Fruit fly (Drosophila melanogaster) whole organism, embryonic: ENCODE measurements around the gene CG14227.
A peak's percentile ranks its signal among the peaks of the same experiment; 100 is the strongest.

ENCODE experiments used
- Abd-B ChIP-seq: fragments of 200-800 bp; sonication (Bioruptor generic); optimal IDR thresholded peaks from 2 replicates; lab custom pipeline; 2018; ENCODE audit warnings: missing biosample characterization, mild to moderate bottlenecking, missing genetic modification characterization, moderate library complexity
- Ada2b ChIP-seq: fragments of 200-800 bp; sonication (Bioruptor generic); IDR thresholded peaks from 2 replicates; pipeline ENCODE4 v1.3.6; 2022; ENCODE audit warnings: missing biosample characterization, missing genetic modification characterization
- Atf6 ChIP-seq: fragments of 200-800 bp; sonication (Bioruptor generic); IDR thresholded peaks from 2 replicates; pipeline ENCODE4 v1.3.6; 2022; ENCODE audit warnings: missing biosample characterization, missing genetic modification characterization
- CG10366 ChIP-seq: fragments of 200-800 bp; sonication (Bioruptor generic); IDR thresholded peaks from 2 replicates; pipeline ENCODE4 v1.3.6; 2022; ENCODE audit warnings: missing biosample characterization, missing genetic modification characterization
- CG10979 ChIP-seq: fragments of 200-800 bp; sonication (Bioruptor generic); optimal IDR thresholded peaks from 2 replicates; lab custom pipeline; 2018; ENCODE audit warnings: missing biosample characterization, mild to moderate bottlenecking, missing genetic modification characterization, moderate library complexity
- CG12155 ChIP-seq: fragments of 200-800 bp; sonication (Bioruptor generic); optimal IDR thresholded peaks from 3 replicates; lab custom pipeline; 2016; ENCODE audit warnings: missing biosample characterization, missing genetic modification characterization
- CG12299 ChIP-seq: fragments of 200-800 bp; sonication (Bioruptor generic); optimal IDR thresholded peaks from 2 replicates; lab custom pipeline; 2018; ENCODE audit warnings: missing biosample characterization, mild to moderate bottlenecking, missing genetic modification characterization
- CG12744 ChIP-seq: fragments of 200-800 bp; sonication (Bioruptor generic); optimal IDR thresholded peaks from 2 replicates; lab custom pipeline; 2016; ENCODE audit warnings: missing biosample characterization, missing genetic modification characterization
- CG13624 ChIP-seq: fragments of 200-800 bp; sonication (Bioruptor generic); optimal IDR thresholded peaks from 2 replicates; lab custom pipeline; 2016; ENCODE audit warnings: missing biosample characterization, missing genetic modification characterization
- CG14014 ChIP-seq: fragments of 200-800 bp; sonication (Bioruptor generic); IDR thresholded peaks from 2 replicates; pipeline ENCODE4 v1.3.6; 2022; ENCODE audit warnings: missing biosample characterization, missing genetic modification characterization
- CG16779 ChIP-seq: fragments of 200-800 bp; sonication (Bioruptor generic); IDR thresholded peaks from 2 replicates; pipeline ENCODE4 v1.3.6; 2022; ENCODE audit warnings: missing biosample characterization, missing genetic modification characterization
- CG17359 ChIP-seq: fragments of 200-800 bp; sonication (Bioruptor generic); optimal IDR thresholded peaks from 3 replicates; lab custom pipeline; 2018; ENCODE audit warnings: missing biosample characterization, mild to moderate bottlenecking, missing genetic modification characterization, moderate library complexity
- CG1792 ChIP-seq: fragments of 200-800 bp; sonication (Bioruptor generic); optimal IDR thresholded peaks from 2 replicates; lab custom pipeline; 2016; ENCODE audit warnings: missing biosample characterization, missing genetic modification characterization
- CG18262 ChIP-seq: fragments of 200-800 bp; optimal IDR thresholded peaks from 3 replicates; lab custom pipeline; 2019; ENCODE audit warnings: missing biosample characterization, mild to moderate bottlenecking, missing genetic modification characterization, moderate library complexity
- CG3065 ChIP-seq: fragments of 200-800 bp; sonication (Bioruptor generic); optimal IDR thresholded peaks from 2 replicates; lab custom pipeline; 2016; ENCODE audit warnings: missing biosample characterization, missing genetic modification characterization
- CG3281 ChIP-seq: fragments of 200-800 bp; sonication (Bioruptor generic); optimal IDR thresholded peaks from 3 replicates; lab custom pipeline; 2017; ENCODE audit warnings: missing biosample characterization, mild to moderate bottlenecking, missing genetic modification characterization
- CG4282 ChIP-seq: fragments of 200-800 bp; sonication (Bioruptor generic); optimal IDR thresholded peaks from 2 replicates; lab custom pipeline; 2016; ENCODE audit warnings: missing biosample characterization, missing genetic modification characterization
- CG4424 ChIP-seq: fragments of 200-800 bp; sonication (Bioruptor generic); optimal IDR thresholded peaks from 3 replicates; lab custom pipeline; 2016; ENCODE audit warnings: missing biosample characterization, missing genetic modification characterization
- CG6272 ChIP-seq: fragments of 200-800 bp; sonication (Bioruptor generic); IDR thresholded peaks from 2 replicates; pipeline ENCODE4 v1.3.6; 2022; ENCODE audit warnings: missing biosample characterization, missing genetic modification characterization
- CG8281 ChIP-seq: fragments of 200-800 bp; sonication (Bioruptor generic); optimal IDR thresholded peaks from 2 replicates; lab custom pipeline; 2018; ENCODE audit warnings: missing biosample characterization, mild to moderate bottlenecking, missing genetic modification characterization, moderate library complexity
- CG8359 ChIP-seq: fragments of 200-800 bp; sonication (Bioruptor generic); optimal IDR thresholded peaks from 2 replicates; lab custom pipeline; 2017; ENCODE audit warnings: missing biosample characterization, mild to moderate bottlenecking, missing genetic modification characterization, borderline replicate concordance
- CG8944 ChIP-seq: fragments of 200-800 bp; sonication (Bioruptor generic); optimal IDR thresholded peaks from 3 replicates; lab custom pipeline; 2016; ENCODE audit warnings: missing biosample characterization, missing genetic modification characterization
- CG9609 ChIP-seq: fragments of 200-800 bp; sonication (Bioruptor generic); optimal IDR thresholded peaks from 3 replicates; lab custom pipeline; 2016; ENCODE audit warnings: missing biosample characterization, missing genetic modification characterization
- Camta ChIP-seq: fragments of 200-800 bp; sonication (Bioruptor generic); optimal IDR thresholded peaks from 2 replicates; lab custom pipeline; 2016; ENCODE audit warnings: missing biosample characterization, missing genetic modification characterization
- Dip2 ChIP-seq: fragments of 200-800 bp; sonication (Bioruptor generic); IDR thresholded peaks from 2 replicates; pipeline ENCODE4 v1.3.6; 2022; ENCODE audit warnings: missing biosample characterization, missing genetic modification characterization
- ERR ChIP-seq: fragments of 200-800 bp; sonication (Bioruptor generic); optimal IDR thresholded peaks from 2 replicates; lab custom pipeline; 2016; ENCODE audit warnings: missing biosample characterization, missing genetic modification characterization
- H2.0 ChIP-seq: fragments of 200-800 bp; sonication (Bioruptor generic); IDR thresholded peaks from 2 replicates; pipeline ENCODE4 v1.3.6; 2022; ENCODE audit warnings: missing biosample characterization, missing genetic modification characterization
- HLHmδ ChIP-seq: fragments of 200-800 bp; sonication (Bioruptor generic); optimal IDR thresholded peaks from 2 replicates; lab custom pipeline; 2018; ENCODE audit warnings: missing biosample characterization, mild to moderate bottlenecking, missing genetic modification characterization, moderate library complexity
- MBD-R2 ChIP-seq: fragments of 200-800 bp; sonication (Bioruptor generic); IDR thresholded peaks from 2 replicates; pipeline ENCODE4 v1.3.6; 2022; ENCODE audit warnings: missing biosample characterization, missing genetic modification characterization
- Oli ChIP-seq: fragments of 200-800 bp; sonication (Bioruptor generic); optimal IDR thresholded peaks from 2 replicates; lab custom pipeline; 2018; ENCODE audit warnings: missing biosample characterization, mild to moderate bottlenecking, missing genetic modification characterization, moderate library complexity
- Sox100B ChIP-seq: fragments of 200-800 bp; sonication (Bioruptor generic); optimal IDR thresholded peaks from 3 replicates; lab custom pipeline; 2018; ENCODE audit warnings: missing biosample characterization, mild to moderate bottlenecking, missing genetic modification characterization
- ab ChIP-seq: fragments of 200-800 bp; sonication (Bioruptor generic); optimal IDR thresholded peaks from 2 replicates; lab custom pipeline; 2016; ENCODE audit warnings: missing biosample characterization, missing genetic modification characterization
- bowl ChIP-seq: fragments of 200-800 bp; sonication (Bioruptor generic); IDR thresholded peaks from 2 replicates; pipeline ENCODE4 v1.3.6; 2022; ENCODE audit warnings: missing biosample characterization, missing genetic modification characterization
- danr ChIP-seq: fragments of 200-800 bp; sonication (Bioruptor generic); IDR thresholded peaks from 2 replicates; pipeline ENCODE4 v1.3.6; 2022; ENCODE audit warnings: missing biosample characterization, missing genetic modification characterization
- dati ChIP-seq: fragments of 200-800 bp; sonication (Bioruptor generic); IDR thresholded peaks from 2 replicates; pipeline ENCODE4 v1.3.6; 2022; ENCODE audit warnings: missing biosample characterization, missing genetic modification characterization
- dysf ChIP-seq: fragments of 200-800 bp; sonication (Bioruptor generic); IDR thresholded peaks from 3 replicates; pipeline ENCODE4 v1.3.6; 2022; ENCODE audit warnings: missing biosample characterization, missing genetic modification characterization
- exex ChIP-seq: fragments of 200-800 bp; sonication (Bioruptor generic); optimal IDR thresholded peaks from 4 replicates; lab custom pipeline; 2018; ENCODE audit warnings: missing biosample characterization, mild to moderate bottlenecking, missing genetic modification characterization, moderate library complexity
- gcm2 ChIP-seq: fragments of 200-800 bp; sonication (Bioruptor generic); optimal IDR thresholded peaks from 2 replicates; lab custom pipeline; 2016; ENCODE audit warnings: missing biosample characterization, missing genetic modification characterization
- gem ChIP-seq: fragments of 200-800 bp; sonication (Bioruptor generic); optimal IDR thresholded peaks from 2 replicates; lab custom pipeline; 2019; ENCODE audit warnings: missing biosample characterization, mild to moderate bottlenecking, missing genetic modification characterization, moderate library complexity
- jigr1 ChIP-seq: fragments of 200-800 bp; sonication (Bioruptor generic); IDR thresholded peaks from 3 replicates; pipeline ENCODE4 v1.3.6; 2022; ENCODE audit warnings: missing biosample characterization, missing genetic modification characterization
- jumu ChIP-seq: fragments of 200-800 bp; sonication (Bioruptor generic); optimal IDR thresholded peaks from 3 replicates; lab custom pipeline; 2016; ENCODE audit warnings: missing biosample characterization, missing genetic modification characterization
- lola ChIP-seq, 3 experiments: fragments of >200 bp in 2 of 3; fragments of 200-800 bp in 1 of 3; sonication (Bioruptor generic) in 1 of 3; optimal IDR thresholded peaks; 2 replicates each; lab custom pipeline; 2017 to 2019; ENCODE audit warnings: missing biosample characterization in 3 of 3, missing genetic modification characterization in 3 of 3, mild to moderate bottlenecking in 1 of 3, moderate library complexity in 1 of 3
- p53 ChIP-seq: fragments of 200-800 bp; sonication (Bioruptor generic); optimal IDR thresholded peaks from 2 replicates; lab custom pipeline; 2016; ENCODE audit warnings: missing biosample characterization, missing genetic modification characterization
- pan ChIP-seq, 4 experiments: fragments of >200 bp in 3 of 4; fragments of 200-800 bp in 1 of 4; sonication (Bioruptor generic) in 1 of 4; optimal IDR thresholded peaks in 3 of 4; IDR thresholded peaks in 1 of 4; 2 replicates each; pipeline versions ENCODE4 v1.3.6 to Lab custom; 2017 to 2022; ENCODE audit warnings: missing biosample characterization in 2 of 4, missing genetic modification characterization in 2 of 4, mixed read lengths in 1 of 4
- pfk ChIP-seq: fragments of 200-800 bp; sonication (Bioruptor generic); optimal IDR thresholded peaks from 2 replicates; lab custom pipeline; 2018; ENCODE audit warnings: missing biosample characterization, mild to moderate bottlenecking, missing genetic modification characterization, moderate library complexity
- ranshi ChIP-seq: fragments of 200-800 bp; sonication (Bioruptor generic); IDR thresholded peaks from 2 replicates; pipeline ENCODE4 v1.3.6; 2022; ENCODE audit warnings: missing biosample characterization, missing genetic modification characterization
- scrt ChIP-seq: fragments of 200-800 bp; sonication (Bioruptor generic); optimal IDR thresholded peaks from 2 replicates; lab custom pipeline; 2018; ENCODE audit warnings: missing biosample characterization, mild to moderate bottlenecking, missing genetic modification characterization, moderate library complexity
- slp2 ChIP-seq: fragments of 200-800 bp; sonication (Bioruptor generic); optimal IDR thresholded peaks from 2 replicates; lab custom pipeline; 2016; ENCODE audit warnings: missing biosample characterization, missing genetic modification characterization
- stc ChIP-seq: fragments of 200-800 bp; sonication (Bioruptor generic); IDR thresholded peaks from 2 replicates; pipeline ENCODE4 v1.3.6; 2022; ENCODE audit warnings: missing biosample characterization, missing genetic modification characterization
- ttk ChIP-seq: fragments of 200-800 bp; sonication (Bioruptor generic); IDR thresholded peaks from 2 replicates; pipeline ENCODE4 v2.1.2; 2022; ENCODE audit warnings: missing biosample characterization, missing genetic modification characterization
- z ChIP-seq: fragments of 200-800 bp; sonication (Bioruptor generic); IDR thresholded peaks from 3 replicates; pipeline ENCODE4 v1.3.6; 2022; ENCODE audit warnings: missing biosample characterization, missing genetic modification characterization

CG14227 gene

dm6 chrX:19668405-19668804, 20.3 kb downstream of the CG14227 start (continued):
- TF ChIP-seq CG4282 (GFP tag; lab: Kevin White, UChicago): peak; percentile 80
- peak; percentile 86 for TF ChIP-seq CG8281 (tag; lab: Kevin White, UChicago)
- peak; percentile 44 for TF ChIP-seq HLHmδ
- peak; percentile 87 for TF ChIP-seq scrt (GFP tag; lab: Kevin White, UChicago)
- TF ChIP-seq stc (GFP tag; lab: Robert Waterston, UW): peak; percentile 88
- TF ChIP-seq CG16779 (GFP tag; lab: Robert Waterston, UW): peak; percentile 90
- peak; percentile 98 for TF ChIP-seq ERR (GFP tag; lab: Kevin White, UChicago)
- peak; percentile 88 for TF ChIP-seq CG6272 (GFP tag; lab: Robert Waterston, UW)
- peak; percentile 98 for TF ChIP-seq jumu (GFP tag; lab: Kevin White, UChicago)
- TF ChIP-seq MBD-R2 (GFP tag; lab: Robert Waterston, UW): peak; percentile 83
- peak; percentile 91 for TF ChIP-seq ttk (GFP tag; lab: Robert Waterston, UW)
- TF ChIP-seq CG3065 (GFP tag; lab: Kevin White, UChicago): peak; percentile 93
- TF ChIP-seq jigr1 (GFP tag; lab: Robert Waterston, UW): peak; percentile 64; the same call in 2 of the 3 replicates
- peak; percentile 79 for TF ChIP-seq dati (GFP tag; lab: Robert Waterston, UW)
- TF ChIP-seq CG12744 (GFP tag; lab: Kevin White, UChicago): peak; percentile 88
- peak; percentile 90 for TF ChIP-seq slp2 (GFP tag; lab: Kevin White, UChicago)
- peak; percentile 88 for TF ChIP-seq gcm2
- TF ChIP-seq CG1792 (GFP tag; lab: Kevin White, UChicago): peak; percentile 95
- TF ChIP-seq Dip2: peak; percentile 45; the same call in 1 of the 2 replicates
- TF ChIP-seq ranshi (GFP tag; lab: Robert Waterston, UW): peak; percentile 94
- TF ChIP-seq CG9609 (GFP tag; lab: Kevin White, UChicago): peak; percentile 98
- TF ChIP-seq H2.0 (GFP tag; lab: Robert Waterston, UW): peak; percentile 97
- peak; percentile 93 for TF ChIP-seq Ada2b (GFP tag; lab: Robert Waterston, UW)
- no peak for TF ChIP-seq pan (optimal IDR thresholded peaks at IDR 0.05; lab: Kevin White, UChicago)
- peak in 1 of 2 experiments; percentile 92 for TF ChIP-seq pan (GFP tag; optimal IDR thresholded peaks at IDR 0.05 in 1 of 2, IDR thresholded peaks at IDR 0.05 in 1 of 2)
- TF ChIP-seq lola (GFP tag; optimal IDR thresholded peaks at IDR 0.05; lab: Kevin White, UChicago): peak in 1 of 3 experiments; percentile 96
- TF ChIP-seq CG17359 (tag; lab: Kevin White, UChicago): peak; percentile 93
- TF ChIP-seq CG13624 (GFP tag; lab: Kevin White, UChicago): peak; percentile 97
- peak; percentile 93 for TF ChIP-seq CG10979 (tag; lab: Kevin White, UChicago)
- peak; percentile 87 for TF ChIP-seq CG3281 (GFP tag; lab: Kevin White, UChicago)
- no peak for TF ChIP-seq exex (tag; lab: Kevin White, UChicago)
- peak; percentile 81 for TF ChIP-seq CG8359 (GFP tag; lab: Kevin White, UChicago)
- peak; percentile 93 for TF ChIP-seq CG18262
- peak; percentile 93 for TF ChIP-seq bowl (GFP tag; lab: Robert Waterston, UW)
- peak; percentile 94 for TF ChIP-seq CG12299 (tag; lab: Kevin White, UChicago)
- TF ChIP-seq pfk: peak; percentile 13
- peak; percentile 92 for TF ChIP-seq Abd-B (GFP tag; lab: Kevin White, UChicago)
- TF ChIP-seq danr (GFP tag; lab: Robert Waterston, UW): peak; percentile 86
- peak; percentile 97 for TF ChIP-seq CG10366 (GFP tag; lab: Robert Waterston, UW)
- no peak for TF ChIP-seq Sox100B
- TF ChIP-seq z (GFP tag; lab: Robert Waterston, UW): 0 out of 3 replicates have a peak, but pooled peaks have one; percentile 38
- peak; percentile 95 for TF ChIP-seq CG12155 (GFP tag; lab: Kevin White, UChicago)
- peak; percentile 94 for TF ChIP-seq CG4424 (GFP tag; lab: Kevin White, UChicago)
- TF ChIP-seq dysf: peak; percentile 95
- TF ChIP-seq CG14014 (GFP tag; lab: Robert Waterston, UW): peak; percentile 96
- peak; percentile 95 for TF ChIP-seq p53 (GFP tag; lab: Kevin White, UChicago)
- peak; percentile 97 for TF ChIP-seq gem (tag; lab: Kevin White, UChicago)
- peak; percentile 94 for TF ChIP-seq ab (GFP tag; lab: Kevin White, UChicago)
- TF ChIP-seq Camta: peak; percentile 97
- TF ChIP-seq Oli (tag; lab: Kevin White, UChicago): peak; percentile 96
- TF ChIP-seq CG8944 (GFP tag; lab: Kevin White, UChicago): peak; percentile 98
- TF ChIP-seq Atf6 (GFP tag; lab: Robert Waterston, UW): peak; percentile 94
